Worm (Caenorhabditis elegans): ENCODE measurements around the gene Y7A5A.5.

Gene Y7A5A.5

DNA sequence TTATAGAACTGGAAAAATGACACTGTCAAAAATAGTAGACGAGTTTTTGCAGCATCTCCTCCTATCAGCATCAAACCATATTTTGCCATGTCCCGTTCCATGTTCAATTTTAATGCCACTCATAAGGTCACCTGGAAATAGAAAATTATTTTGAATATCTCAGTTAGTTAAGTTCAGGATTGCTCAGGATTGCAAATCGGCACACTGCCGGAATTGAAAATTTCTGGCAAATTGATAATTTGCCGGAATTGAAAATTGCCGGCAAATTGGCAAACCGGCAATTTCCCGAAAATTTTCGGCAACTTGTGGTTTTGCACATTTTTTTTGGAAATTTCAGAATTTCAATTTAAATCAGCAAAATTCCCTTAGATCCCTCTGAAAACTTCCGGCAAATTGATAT, at the start of gene Y7A5A.5:
Gene Y7A5A.5 (minus strand): TSS at position 101 of the 400 bp plus-strand sequence.
- TF ChIP-seq fos-1 (tag; optimal IDR thresholded peaks at IDR 0.05) (no peak), dmd-4 (tag; optimal IDR thresholded peaks at IDR 0.05) (no peak), nhr-10 (tag; optimal IDR thresholded peaks at IDR 0.05) (no peak), nhr-25 (tag; optimal IDR thresholded peaks at IDR 0.05) (no peak), blmp-1 (tag; optimal IDR thresholded peaks at IDR 0.05; ENCODE audit: insufficient read depth) (no peak), skn-1 (tag; optimal IDR thresholded peaks at IDR 0.05) (no peak), elt-1 (tag; optimal IDR thresholded peaks at IDR 0.05) (no peak), lin-39 (tag; optimal IDR thresholded peaks at IDR 0.05) (no peak), C34F6.9 (tag; optimal IDR thresholded peaks at IDR 0.05) (no peak), nhr-6 (tag; optimal IDR thresholded peaks at IDR 0.05) (no peak), F13H6.1 (tag; optimal IDR thresholded peaks at IDR 0.05) (no peak), nhr-21 (tag; optimal IDR thresholded peaks at IDR 0.05) (no peak), ztf-4 (tag; optimal IDR thresholded peaks at IDR 0.05) (no peak), R02D3.7 (tag; optimal IDR thresholded peaks at IDR 0.05) (no peak), lin-11 (tag; optimal IDR thresholded peaks at IDR 0.05) (no peak), ceh-82 (tag; optimal IDR thresholded peaks at IDR 0.05) (no peak), nhr-237 (tag; optimal IDR thresholded peaks at IDR 0.05) (no peak), unc-62 (GFP tag; optimal IDR thresholded peaks at IDR 0.05) (no peak), egl-27 (tag; optimal IDR thresholded peaks at IDR 0.05) (no peak), zag-1 (tag; optimal IDR thresholded peaks at IDR 0.05) (no peak)

ce11 chrX:15831537-15831936, 44.9 kb upstream of the Y7A5A.5 start:
- TF ChIP-seq aly-2 (tag; optimal IDR thresholded peaks at IDR 0.05) (no peak), mab-5 (tag; optimal IDR thresholded peaks at IDR 0.05) (no peak), nhr-237 (tag; optimal IDR thresholded peaks at IDR 0.05) (no peak), crh-2 (tag; optimal IDR thresholded peaks at IDR 0.05) (no peak), F13H6.1 (tag; optimal IDR thresholded peaks at IDR 0.05) (no peak), alr-1 (tag; optimal IDR thresholded peaks at IDR 0.05) (no peak), elt-1 (tag; optimal IDR thresholded peaks at IDR 0.05) (no peak), mdl-1 (tag; optimal IDR thresholded peaks at IDR 0.05) (no peak), nhr-6 (tag; optimal IDR thresholded peaks at IDR 0.05) (no peak), blmp-1 (tag; optimal IDR thresholded peaks at IDR 0.05; ENCODE audit: insufficient read depth) (no peak), zag-1 (tag; optimal IDR thresholded peaks at IDR 0.05) (no peak), nhr-11 (tag; optimal IDR thresholded peaks at IDR 0.05) (no peak), lsy-2 (tag; optimal IDR thresholded peaks at IDR 0.05) (no peak), C34F6.9 (tag; optimal IDR thresholded peaks at IDR 0.05) (no peak), mbf-1 (tag; optimal IDR thresholded peaks at IDR 0.05) (no peak), ztf-4 (tag; optimal IDR thresholded peaks at IDR 0.05) (no peak), nhr-23 (tag; optimal IDR thresholded peaks at IDR 0.05) (no peak), lin-39 (tag; optimal IDR thresholded peaks at IDR 0.05) (no peak), elt-3 (tag; optimal IDR thresholded peaks at IDR 0.05) (no peak), egl-27 (tag; optimal IDR thresholded peaks at IDR 0.05) (no peak)

- TF ChIP-seq ceh-16 (tag; optimal IDR thresholded peaks at IDR 0.05), result no peak
Observed at ce11 chrX:15828059-15828458, 41.4 kb upstream of the Y7A5A.5 start, which contains the start of gene Y7A5A.20. Gene Y7A5A.20 (plus strand): TSS chrX:15828359.

DNA sequence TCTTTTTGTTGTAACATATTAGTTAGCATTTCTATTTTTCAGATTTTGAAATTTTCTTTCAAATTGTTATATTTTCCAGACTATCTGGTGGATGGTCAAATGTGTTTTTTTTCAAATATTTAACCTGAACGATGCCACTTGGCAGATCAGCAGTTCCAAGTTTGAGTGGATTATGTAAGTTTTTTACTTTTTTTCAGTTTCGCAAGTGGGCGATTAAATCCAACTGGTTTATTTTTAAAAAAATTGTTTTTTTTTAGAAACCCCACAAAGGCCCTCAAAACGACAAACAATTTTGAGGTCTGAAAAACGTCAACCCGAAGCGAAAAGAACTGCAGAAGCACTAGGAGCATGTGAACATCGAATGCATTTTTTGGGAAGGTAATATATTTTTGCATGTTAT, 40.2 kb upstream of the Y7A5A.5 start, which contains the start of gene Y7A5A.9:
Gene Y7A5A.9 (plus strand): TSS at position 301 of the 400 bp plus-strand sequence.
- no peak for TF ChIP-seq nhr-77 (tag; optimal IDR thresholded peaks at IDR 0.05)
- no peak for TF ChIP-seq ztf-4 (tag; optimal IDR thresholded peaks at IDR 0.05)
- TF ChIP-seq aly-2 (tag; optimal IDR thresholded peaks at IDR 0.05), result no peak
- no peak for TF ChIP-seq elt-3 (tag; optimal IDR thresholded peaks at IDR 0.05)
- TF ChIP-seq alr-1 (tag; optimal IDR thresholded peaks at IDR 0.05), result no peak
- no peak for TF ChIP-seq mbf-1 (tag; optimal IDR thresholded peaks at IDR 0.05)
- TF ChIP-seq sma-3 (GFP tag; optimal IDR thresholded peaks at IDR 0.05), result no peak
- no peak for TF ChIP-seq gmeb-1 (tag; optimal IDR thresholded peaks at IDR 0.05)
- TF ChIP-seq mab-5 (tag; optimal IDR thresholded peaks at IDR 0.05), result no peak
- TF ChIP-seq nhr-21 (tag; optimal IDR thresholded peaks at IDR 0.05), result no peak
- no peak for TF ChIP-seq skn-1 (tag; optimal IDR thresholded peaks at IDR 0.05)
- no peak for TF ChIP-seq R02D3.7 (tag; optimal IDR thresholded peaks at IDR 0.05)
- TF ChIP-seq zag-1 (tag; optimal IDR thresholded peaks at IDR 0.05), result no peak
- no peak for TF ChIP-seq mdl-1 (tag; optimal IDR thresholded peaks at IDR 0.05)
- no peak for TF ChIP-seq ztf-11 (tag; optimal IDR thresholded peaks at IDR 0.05)
- no peak for TF ChIP-seq peb-1 (tag; optimal IDR thresholded peaks at IDR 0.05)
- TF ChIP-seq sma-9 (GFP tag; optimal IDR thresholded peaks at IDR 0.05), result no peak
- no peak for TF ChIP-seq sma-9 (tag; optimal IDR thresholded peaks at IDR 0.05)
- TF ChIP-seq ZK546.5 (tag; optimal IDR thresholded peaks at IDR 0.05), result no peak
- TF ChIP-seq ceh-16 (tag; optimal IDR thresholded peaks at IDR 0.05), result no peak

Measured in whole organism, L2 larva.